Worm (Caenorhabditis elegans) whole organism, mixed stage, embryonic: ENCODE data around the gene C54E10.3.

Experiments used
- bed-3 ChIP-seq: fragments of 200-800 bp; sonication (Bioruptor generic); optimal IDR thresholded peaks from 3 replicates; lab custom pipeline; 2018; ENCODE audit warnings: mild to moderate bottlenecking, missing genetic modification characterization, moderate library complexity, missing compliant biosample characterization
- blmp-1 ChIP-seq: fragments of 150-350 bp; optimal IDR thresholded peaks from 2 replicates; lab custom pipeline; 2014; ENCODE audit warnings: missing biosample characterization, missing genetic modification characterization
- ces-1 ChIP-seq: fragments of 150-350 bp; optimal IDR thresholded peaks from 2 replicates; lab custom pipeline; 2014; ENCODE audit warnings: missing biosample characterization, missing genetic modification reagents, missing genetic modification characterization
- elt-1 ChIP-seq: sonication (generic microtip); optimal IDR thresholded peaks from 2 replicates; lab custom pipeline; 2017; ENCODE audit warnings: missing genetic modification characterization, mild to moderate bottlenecking, missing compliant biosample characterization, antibody characterized with exemption, moderate library complexity, borderline replicate concordance; ENCODE audit not compliant: insufficient read depth
- lin-13 ChIP-seq: fragments of 150-350 bp; optimal IDR thresholded peaks from 2 replicates; lab custom pipeline; 2014; ENCODE audit warnings: missing biosample characterization, missing genetic modification characterization
- nhr-12 ChIP-seq: fragments of 150-350 bp; optimal IDR thresholded peaks from 2 replicates; lab custom pipeline; 2014; ENCODE audit warnings: missing biosample characterization, missing genetic modification characterization
- nhr-2 ChIP-seq: fragments of 150-350 bp; optimal IDR thresholded peaks from 2 replicates; lab custom pipeline; 2014; ENCODE audit warnings: missing biosample characterization, missing genetic modification characterization
- nhr-28 ChIP-seq: fragments of 150-350 bp; optimal IDR thresholded peaks from 2 replicates; lab custom pipeline; 2014; ENCODE audit warnings: missing biosample characterization, missing genetic modification characterization
- snpc-4 ChIP-seq: fragments of 150-350 bp; optimal IDR thresholded peaks from 2 replicates; lab custom pipeline; 2014; ENCODE audit warnings: missing biosample characterization, missing genetic modification characterization
- sptf-1 ChIP-seq: sonication (generic microtip); optimal IDR thresholded peaks from 2 replicates; lab custom pipeline; 2017; ENCODE audit warnings: mild to moderate bottlenecking, missing genetic modification characterization, moderate library complexity, missing compliant biosample characterization
- unc-39 ChIP-seq: fragments of 150-350 bp; optimal IDR thresholded peaks from 2 replicates; lab custom pipeline; 2014; ENCODE audit warnings: missing biosample characterization, missing genetic modification characterization
- unc-62 ChIP-seq: fragments of 150-350 bp; optimal IDR thresholded peaks from 2 replicates; lab custom pipeline; 2014; ENCODE audit warnings: missing biosample characterization, missing genetic modification reagents, missing genetic modification characterization

ce11 chrV:18842468-18842867 lies 31.7 kb downstream of the C54E10.3 start:
- TF ChIP-seq unc-62: no peak
- TF ChIP-seq lin-13 (tag; lab: Kevin White, UChicago): no peak
- TF ChIP-seq blmp-1 (tag; lab: Kevin White, UChicago): no peak
- TF ChIP-seq ces-1: no peak
- no peak for TF ChIP-seq snpc-4 (tag; lab: Kevin White, UChicago)
- TF ChIP-seq nhr-2 (tag; lab: Kevin White, UChicago): no peak
- TF ChIP-seq elt-1: no peak
- no peak for TF ChIP-seq nhr-28 (tag; lab: Kevin White, UChicago)
- TF ChIP-seq nhr-12 (tag; lab: Kevin White, UChicago): no peak
- TF ChIP-seq unc-39 (tag; lab: Kevin White, UChicago): no peak
- no peak for TF ChIP-seq bed-3 (GFP tag; lab: Kevin White, UChicago)
- TF ChIP-seq sptf-1 (tag; lab: Kevin White, UChicago): no peak
